Worm (Caenorhabditis elegans) whole organism, L1 larva: ENCODE measurements around the gene F59B10.5.

Source experiments
- C16A3.4 ChIP-seq: fragments of 150-350 bp; optimal IDR thresholded peaks from 2 replicates; lab custom pipeline; 2014; ENCODE audit warnings: missing biosample characterization, missing genetic modification characterization
- C34B4.2 ChIP-seq: sonication (generic microtip); optimal IDR thresholded peaks from 2 replicates; lab custom pipeline; 2017; ENCODE audit warnings: mild to moderate bottlenecking, missing genetic modification characterization, missing compliant biosample characterization
- F16B12.6 ChIP-seq: fragments of 150-350 bp; optimal IDR thresholded peaks from 2 replicates; lab custom pipeline; 2014; ENCODE audit warnings: missing biosample characterization, missing genetic modification characterization
- Y116A8C.19 ChIP-seq: sonication (generic microtip); optimal IDR thresholded peaks from 2 replicates; lab custom pipeline; 2016; ENCODE audit warnings: missing compliant biosample characterization, missing genetic modification characterization, borderline replicate concordance
- aha-1 ChIP-seq: fragments of 150-350 bp; optimal IDR thresholded peaks from 2 replicates; lab custom pipeline; 2014; ENCODE audit warnings: missing biosample characterization, missing genetic modification characterization
- ama-1 ChIP-seq: fragments of 150-350 bp; optimal IDR thresholded peaks from 2 replicates; lab custom pipeline; 2014
- blmp-1 ChIP-seq: fragments of 150-350 bp; optimal IDR thresholded peaks from 2 replicates; lab custom pipeline; 2014; ENCODE audit warnings: missing biosample characterization, missing genetic modification characterization
- ceh-82 ChIP-seq, 3 experiments: fragments of 150-350 bp in 1 of 3; sonication (generic microtip) in 2 of 3; optimal IDR thresholded peaks; 2 replicates each; lab custom pipeline; 2014 to 2017; ENCODE audit warnings: missing biosample characterization in 3 of 3, missing genetic modification characterization in 3 of 3
- ceh-90 ChIP-seq: sonication (generic microtip); optimal IDR thresholded peaks from 2 replicates; lab custom pipeline; 2016; ENCODE audit warnings: missing genetic modification characterization, missing compliant biosample characterization
- ces-1 ChIP-seq: fragments of 150-350 bp; optimal IDR thresholded peaks from 2 replicates; lab custom pipeline; 2014; ENCODE audit warnings: missing biosample characterization, missing genetic modification reagents, missing genetic modification characterization
- dpl-1 ChIP-seq, 3 experiments: fragments of 150-350 bp in 2 of 3; sonication (generic microtip) in 1 of 3; optimal IDR thresholded peaks; 2 replicates each; lab custom pipeline; 2014 to 2017; ENCODE audit warnings: missing biosample characterization in 3 of 3, missing genetic modification characterization in 3 of 3, missing genetic modification reagents in 3 of 3
- dsc-1 ChIP-seq: sonication (generic microtip); optimal IDR thresholded peaks from 2 replicates; lab custom pipeline; 2016; ENCODE audit warnings: mild to moderate bottlenecking, missing genetic modification characterization, missing compliant biosample characterization
- efl-1 ChIP-seq, 4 experiments: fragments of 150-350 bp; optimal IDR thresholded peaks in 3 of 4; peaks in 1 of 4; 1 replicate in 1 of 4; 2 replicates in 3 of 4; lab custom pipeline; 2014; ENCODE audit warnings: missing biosample characterization in 2 of 4, missing genetic modification characterization in 2 of 4, missing genetic modification reagents in 2 of 4
- egl-13 ChIP-seq: sonication (generic microtip); optimal IDR thresholded peaks from 2 replicates; lab custom pipeline; 2016; ENCODE audit warnings: missing genotype, missing genetic modification reagents, missing genetic modification characterization, missing compliant biosample characterization
- egl-27 ChIP-seq, 2 experiments: fragments of 150-350 bp in 1 of 2; sonication (generic microtip); optimal IDR thresholded peaks; 3 replicates each; lab custom pipeline; 2017 to 2018; ENCODE audit warnings: missing biosample characterization in 2 of 2, missing genetic modification characterization in 2 of 2, missing genetic modification reagents in 2 of 2
- fkh-10 ChIP-seq: sonication (generic microtip); optimal IDR thresholded peaks from 2 replicates; lab custom pipeline; 2017; ENCODE audit warnings: missing biosample characterization, missing genetic modification reagents, missing genetic modification characterization
- grh-1 ChIP-seq: fragments of 200-800 bp; sonication (Bioruptor generic); IDR thresholded peaks from 2 replicates; pipeline ENCODE4 v1.3.6; 2022; ENCODE audit warnings: missing genetic modification reagents, missing genetic modification characterization, missing compliant biosample characterization
- hlh-17 ChIP-seq: fragments of 200-800 bp; sonication (Bioruptor generic); optimal IDR thresholded peaks from 2 replicates; lab custom pipeline; 2018; ENCODE audit warnings: missing genetic modification characterization, mild to moderate bottlenecking, missing compliant biosample characterization, moderate library complexity, borderline replicate concordance
- jun-1 ChIP-seq: fragments of 150-350 bp; optimal IDR thresholded peaks from 2 replicates; lab custom pipeline; 2014; ENCODE audit warnings: missing biosample characterization, missing genetic modification reagents, missing genetic modification characterization
- lin-14 ChIP-seq: fragments of 200-800 bp; sonication (Bioruptor generic); optimal IDR thresholded peaks from 2 replicates; lab custom pipeline; 2018; ENCODE audit warnings: mild to moderate bottlenecking, missing genetic modification characterization, moderate library complexity, missing compliant biosample characterization
- lin-15B ChIP-seq: fragments of 150-350 bp; sonication (generic microtip); optimal IDR thresholded peaks from 3 replicates; lab custom pipeline; 2014; ENCODE audit warnings: missing biosample characterization, missing genetic modification characterization
- lin-39 ChIP-seq: fragments of 150-350 bp; optimal IDR thresholded peaks from 2 replicates; lab custom pipeline; 2014; ENCODE audit warnings: missing biosample characterization, missing genetic modification reagents, missing genetic modification characterization
- lsy-2 ChIP-seq, 2 experiments: fragments of 150-350 bp; optimal IDR thresholded peaks; 2 replicates each; lab custom pipeline; 2014; ENCODE audit warnings: missing biosample characterization in 2 of 2, missing genetic modification characterization in 2 of 2
- mdl-1 ChIP-seq, 2 experiments: fragments of 150-350 bp; optimal IDR thresholded peaks; 2 replicates each; lab custom pipeline; 2014 to 2017; ENCODE audit warnings: missing biosample characterization in 2 of 2, missing genetic modification characterization in 2 of 2, inconsistent platforms in 1 of 2
- mep-1 ChIP-seq: fragments of 150-350 bp; optimal IDR thresholded peaks from 2 replicates; lab custom pipeline; 2014; ENCODE audit warnings: missing biosample characterization, missing genetic modification characterization
- nhr-11 ChIP-seq: fragments of 150-350 bp; optimal IDR thresholded peaks from 2 replicates; lab custom pipeline; 2014; ENCODE audit warnings: missing biosample characterization, missing genetic modification characterization
- nhr-19 ChIP-seq: fragments of 200-800 bp; sonication (Bioruptor generic); conservative IDR thresholded peaks from 2 replicates; pipeline ENCODE4 v1.3.6; 2022; ENCODE audit warnings: missing genetic modification characterization, missing compliant biosample characterization
- nhr-47 ChIP-seq: sonication (generic microtip); optimal IDR thresholded peaks from 2 replicates; lab custom pipeline; 2016; ENCODE audit warnings: mild to moderate bottlenecking, missing genetic modification characterization, moderate library complexity, missing compliant biosample characterization
- nhr-71 ChIP-seq: sonication (generic microtip); optimal IDR thresholded peaks from 2 replicates; lab custom pipeline; 2016; ENCODE audit warnings: mild to moderate bottlenecking, missing genetic modification characterization, moderate library complexity, missing compliant biosample characterization
- nhr-85 ChIP-seq: sonication (generic microtip); peaks from one replicate; lab custom pipeline; 2016; ENCODE audit warnings: missing genetic modification characterization, inconsistent platforms, missing compliant biosample characterization
- nhr-90 ChIP-seq: sonication (generic microtip); optimal IDR thresholded peaks from 2 replicates; lab custom pipeline; 2016; ENCODE audit warnings: mild to moderate bottlenecking, missing genetic modification characterization, missing compliant biosample characterization; ENCODE audit not compliant: poor library complexity
- pax-3 ChIP-seq: fragments of 200-800 bp; sonication (Bioruptor generic); optimal IDR thresholded peaks from 2 replicates; lab custom pipeline; 2018; ENCODE audit warnings: mild to moderate bottlenecking, missing genetic modification characterization, moderate library complexity, missing compliant biosample characterization
- skn-1 ChIP-seq: fragments of 150-350 bp; optimal IDR thresholded peaks from 2 replicates; lab custom pipeline; 2014; ENCODE audit warnings: missing biosample characterization, missing genetic modification characterization
- snpc-4 ChIP-seq: fragments of 150-350 bp; optimal IDR thresholded peaks from 2 replicates; lab custom pipeline; 2014; ENCODE audit warnings: missing biosample characterization, missing genetic modification characterization
- snu-23 ChIP-seq: sonication (generic microtip); optimal IDR thresholded peaks from 2 replicates; lab custom pipeline; 2016; ENCODE audit warnings: missing genetic modification characterization, missing compliant biosample characterization
- sptf-1 ChIP-seq: fragments of 150-350 bp; optimal IDR thresholded peaks from 2 replicates; lab custom pipeline; 2014; ENCODE audit warnings: missing biosample characterization, missing genetic modification characterization
- sup-37 ChIP-seq: fragments of 200-800 bp; sonication (Bioruptor generic); optimal IDR thresholded peaks from 2 replicates; lab custom pipeline; 2018; ENCODE audit warnings: mild to moderate bottlenecking, missing genetic modification characterization, missing compliant biosample characterization
- swsn-7 ChIP-seq: sonication (generic microtip); optimal IDR thresholded peaks from 2 replicates; lab custom pipeline; 2016; ENCODE audit warnings: missing genetic modification characterization, missing compliant biosample characterization
- tlp-1 ChIP-seq: fragments of 150-350 bp; optimal IDR thresholded peaks from 2 replicates; lab custom pipeline; 2014; ENCODE audit warnings: missing biosample characterization, missing genetic modification characterization
- unc-130 ChIP-seq: fragments of 150-350 bp; optimal IDR thresholded peaks from 2 replicates; lab custom pipeline; 2017; ENCODE audit warnings: missing biosample characterization, missing genetic modification characterization, inconsistent platforms
- unc-30 ChIP-seq: sonication (generic microtip); optimal IDR thresholded peaks from 2 replicates; lab custom pipeline; 2017; ENCODE audit warnings: missing biosample characterization, missing genetic modification characterization
- unc-62 ChIP-seq: fragments of 150-350 bp; optimal IDR thresholded peaks from 2 replicates; lab custom pipeline; 2014; ENCODE audit warnings: missing biosample characterization, missing genetic modification reagents, missing genetic modification characterization
- unc-86 ChIP-seq: sonication (generic microtip); optimal IDR thresholded peaks from 2 replicates; lab custom pipeline; 2016; ENCODE audit warnings: missing genetic modification characterization, missing compliant biosample characterization
- unc-98 ChIP-seq: fragments of 200-800 bp; sonication (Bioruptor generic); IDR thresholded peaks from 2 replicates; pipeline ENCODE4 v1.3.6; 2022; ENCODE audit warnings: missing genetic modification characterization, missing compliant biosample characterization
- xbp-1 ChIP-seq: sonication (generic microtip); optimal IDR thresholded peaks from 2 replicates; lab custom pipeline; 2016; ENCODE audit warnings: missing genetic modification characterization, missing compliant biosample characterization
- zag-1 ChIP-seq: fragments of 150-350 bp; optimal IDR thresholded peaks from 2 replicates; lab custom pipeline; 2014; ENCODE audit warnings: missing biosample characterization, missing genetic modification characterization
- zip-4 ChIP-seq: fragments of 200-800 bp; sonication (Bioruptor generic); optimal IDR thresholded peaks from 2 replicates; lab custom pipeline; 2018; ENCODE audit warnings: mild to moderate bottlenecking, missing genetic modification characterization, moderate library complexity, missing compliant biosample characterization
- ztf-4 ChIP-seq: fragments of 150-350 bp; optimal IDR thresholded peaks from 2 replicates; lab custom pipeline; 2014; ENCODE audit warnings: missing biosample characterization, missing genetic modification characterization

Gene F59B10.5

DNA sequence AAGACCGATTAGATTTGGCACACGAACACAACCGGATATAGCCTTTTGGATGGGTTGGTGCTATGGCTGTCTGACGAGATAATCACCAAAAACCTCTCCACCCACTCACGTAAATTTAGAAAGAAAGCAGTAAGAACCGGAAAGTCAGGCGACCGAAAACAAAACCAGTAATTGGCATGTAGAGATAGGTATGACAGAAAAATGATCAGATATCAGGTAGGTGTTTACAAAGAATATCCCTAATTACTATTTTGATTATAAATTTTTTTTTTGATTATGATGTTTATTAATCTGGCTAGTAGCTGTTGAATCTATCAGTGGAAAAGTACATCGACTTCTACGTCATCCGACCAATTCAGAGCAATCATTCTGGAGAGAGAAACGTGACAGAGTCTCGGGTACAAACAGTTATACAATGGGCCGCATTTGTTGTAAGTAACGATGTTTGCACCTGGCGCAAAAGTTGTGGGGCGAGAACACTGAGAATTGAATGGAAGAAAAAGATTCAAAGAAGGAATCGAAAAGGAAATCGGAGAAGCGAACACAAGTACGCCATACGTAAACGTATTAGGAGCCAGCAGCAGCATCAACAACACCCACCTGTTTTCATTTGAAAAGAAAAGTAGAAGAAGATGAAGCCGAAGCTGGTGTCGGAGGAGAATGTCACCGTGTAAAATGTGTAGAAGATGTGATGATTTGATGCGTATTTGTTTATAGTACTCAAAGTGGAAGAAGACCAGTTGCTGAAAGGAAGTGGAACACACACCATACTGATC lies 27.6 kb upstream of the F59B10.5 start (continued):
- TF ChIP-seq ama-1 (lab: Kevin White, UChicago) (peak; percentile 25), lin-15B (tag; lab: Kevin White, UChicago) (no peak), dpl-1 (GFP tag; optimal IDR thresholded peaks at IDR 0.05; lab: Kevin White, UChicago) (no peak), nhr-71 (tag; lab: Kevin White, UChicago) (peak; percentile 58), jun-1 (tag; lab: Kevin White, UChicago) (no peak), swsn-7 (tag; lab: Kevin White, UChicago) (peak; percentile 23), grh-1 (GFP tag; lab: Robert Waterston, UW) (peak; percentile 57; the same call in 1 of the 2 replicates), lin-39 (tag; lab: Kevin White, UChicago) (peak; percentile 12), efl-1 (optimal IDR thresholded peaks at IDR 0.05; lab: Kevin White, UChicago) (no peak), efl-1 (GFP tag; optimal IDR thresholded peaks at IDR 0.05 in 1 of 2; lab: Kevin White, UChicago) (peak in 1 of 2 experiments; percentile 16), mep-1 (tag; lab: Kevin White, UChicago) (peak; percentile 54), mdl-1 (tag; optimal IDR thresholded peaks at IDR 0.05; lab: Kevin White, UChicago) (peak in 1 of 2 experiments; percentile 35), nhr-47 (peak; percentile 38), nhr-90 (tag; lab: Kevin White, UChicago) (peak; percentile 47), lsy-2 (tag; optimal IDR thresholded peaks at IDR 0.05; lab: Kevin White, UChicago) (peak; percentile 14 to 26), blmp-1 (tag; lab: Kevin White, UChicago) (peak; percentile 28), unc-130 (tag; lab: Kevin White, UChicago) (peak; percentile 12), dsc-1 (tag; lab: Kevin White, UChicago) (peak; percentile 32), lin-14 (GFP tag; lab: Kevin White, UChicago) (peak; percentile 1)

DNA sequence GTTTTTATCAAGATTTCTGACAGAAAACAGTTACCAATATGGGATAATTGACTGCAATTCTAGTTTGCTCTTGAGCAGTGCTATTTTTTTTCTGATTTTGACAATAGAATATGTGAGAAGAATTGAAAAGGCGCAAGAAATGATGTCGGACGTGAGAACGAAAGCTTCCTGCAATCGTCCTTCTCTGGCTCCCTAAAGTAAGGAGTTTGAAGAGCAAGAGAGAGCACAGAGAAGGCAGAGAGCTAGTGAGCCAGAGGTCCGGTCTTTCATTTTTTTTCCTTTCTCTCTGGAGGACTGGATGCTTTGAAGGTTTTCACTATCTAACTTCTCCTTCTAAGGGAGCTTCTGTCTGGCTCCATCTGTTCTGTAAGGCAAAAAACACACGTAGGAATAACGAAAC lies 26.7 kb upstream of the F59B10.5 start:
- TF ChIP-seq dpl-1 (GFP tag; optimal IDR thresholded peaks at IDR 0.05; lab: Kevin White, UChicago) = no peak
- peak; percentile 4 for TF ChIP-seq unc-86 (tag; lab: Kevin White, UChicago)
- TF ChIP-seq ces-1 (GFP tag; lab: Kevin White, UChicago) = no peak
- no peak for TF ChIP-seq egl-27 (tag; optimal IDR thresholded peaks at IDR 0.05; lab: Kevin White, UChicago)
- TF ChIP-seq snpc-4 = no peak
- no peak for TF ChIP-seq nhr-19 (GFP tag; lab: Robert Waterston, UW)
- no peak for TF ChIP-seq unc-98 (GFP tag; lab: Robert Waterston, UW)
- TF ChIP-seq ceh-90 (tag; lab: Kevin White, UChicago) = no peak
- TF ChIP-seq C34B4.2 = no peak
- no peak for TF ChIP-seq zip-4 (GFP tag; lab: Kevin White, UChicago)
- TF ChIP-seq swsn-7 (tag; lab: Kevin White, UChicago) = no peak
- TF ChIP-seq snu-23 (GFP tag; lab: Kevin White, UChicago) = peak; percentile 10
- no peak for TF ChIP-seq zag-1 (tag; lab: Kevin White, UChicago)
- TF ChIP-seq F16B12.6 = no peak
- TF ChIP-seq tlp-1 (tag; lab: Kevin White, UChicago) = no peak
- TF ChIP-seq unc-62 (GFP tag; lab: Kevin White, UChicago) = no peak
- no peak for TF ChIP-seq nhr-11 (tag; lab: Kevin White, UChicago)
- peak; percentile 57 for TF ChIP-seq lin-14 (GFP tag; lab: Kevin White, UChicago)
- TF ChIP-seq xbp-1 (tag; lab: Kevin White, UChicago) = no peak
- no peak for TF ChIP-seq dsc-1 (tag; lab: Kevin White, UChicago)
- TF ChIP-seq ztf-4 (tag; lab: Kevin White, UChicago) = no peak
- TF ChIP-seq sup-37 (GFP tag; lab: Kevin White, UChicago) = no peak
- TF ChIP-seq ceh-82 (tag; optimal IDR thresholded peaks at IDR 0.05; lab: Kevin White, UChicago) = peak in 1 of 3 experiments; percentile 12
- TF ChIP-seq aha-1 (tag; lab: Kevin White, UChicago) = no peak
- TF ChIP-seq lsy-2 (tag; optimal IDR thresholded peaks at IDR 0.05; lab: Kevin White, UChicago) = peak in 1 of 2 experiments; percentile 44
- peak; percentile 94 for TF ChIP-seq sptf-1
- no peak for TF ChIP-seq skn-1 (tag; lab: Kevin White, UChicago)
- TF ChIP-seq pax-3 (tag; lab: Kevin White, UChicago) = no peak
- no peak for TF ChIP-seq C16A3.4 (tag; lab: Kevin White, UChicago)
- TF ChIP-seq unc-30 (tag; lab: Kevin White, UChicago) = no peak
- no peak for TF ChIP-seq egl-13 (tag; lab: Kevin White, UChicago)
- peak; percentile 15 for TF ChIP-seq nhr-85 (tag; lab: Kevin White, UChicago)
- no peak for TF ChIP-seq Y116A8C.19 (tag; lab: Kevin White, UChicago)
- peak; percentile 12 for TF ChIP-seq fkh-10 (GFP tag; lab: Kevin White, UChicago)
- TF ChIP-seq hlh-17 (GFP tag; lab: Kevin White, UChicago) = no peak
- TF ChIP-seq ama-1 (lab: Kevin White, UChicago) = peak; percentile 21
- TF ChIP-seq, all 84 proteins: peak for 9
